Fruit fly (Drosophila melanogaster) whole organism, embryonic: ENCODE results near the gene CG10660.

Experiments
- Ada2b ChIP-seq: fragments of 200-800 bp; sonication (Bioruptor generic); IDR thresholded peaks from 2 replicates; pipeline ENCODE4 v1.3.6; 2022; ENCODE audit warnings: missing biosample characterization, missing genetic modification characterization
- Awh ChIP-seq: fragments of 200-800 bp; sonication (Bioruptor generic); IDR thresholded peaks from 2 replicates; pipeline ENCODE4, ENCODE4 v1.3.6; 2022; ENCODE audit warnings: missing biosample characterization, missing genetic modification characterization
- CG10147 ChIP-seq: fragments of 200-800 bp; sonication (Bioruptor generic); optimal IDR thresholded peaks from 2 replicates; lab custom pipeline; 2019; ENCODE audit warnings: missing biosample characterization, mild to moderate bottlenecking, missing genetic modification characterization, moderate library complexity
- CG10267 ChIP-seq: fragments of 200-800 bp; sonication (Bioruptor generic); optimal IDR thresholded peaks from 2 replicates; lab custom pipeline; 2018; ENCODE audit warnings: missing biosample characterization, mild to moderate bottlenecking, missing genetic modification characterization, moderate library complexity
- CG10543 ChIP-seq: fragments of 200-800 bp; sonication (Bioruptor generic); optimal IDR thresholded peaks from 3 replicates; lab custom pipeline; 2017; ENCODE audit warnings: missing biosample characterization, mild to moderate bottlenecking, missing genetic modification characterization, moderate library complexity
- CG11093 ChIP-seq: fragments of 200-800 bp; sonication (Bioruptor generic); IDR thresholded peaks from 3 replicates; pipeline ENCODE4 v1.3.6; 2022; ENCODE audit warnings: missing biosample characterization, missing genetic modification characterization
- CG12104 ChIP-seq: fragments of 200-800 bp; sonication (Bioruptor generic); optimal IDR thresholded peaks from 3 replicates; lab custom pipeline; 2016; ENCODE audit warnings: missing biosample characterization, missing genetic modification characterization
- CG12744 ChIP-seq: fragments of 200-800 bp; sonication (Bioruptor generic); optimal IDR thresholded peaks from 2 replicates; lab custom pipeline; 2016; ENCODE audit warnings: missing biosample characterization, missing genetic modification characterization
- CG14014 ChIP-seq: fragments of 200-800 bp; sonication (Bioruptor generic); IDR thresholded peaks from 2 replicates; pipeline ENCODE4 v1.3.6; 2022; ENCODE audit warnings: missing biosample characterization, missing genetic modification characterization
- CG14667 ChIP-seq: fragments of 200-800 bp; sonication (Bioruptor generic); IDR thresholded peaks from 2 replicates; pipeline ENCODE4 v1.3.6; 2022; ENCODE audit warnings: missing biosample characterization, missing genetic modification characterization
- CG14860 ChIP-seq: fragments of 200-800 bp; sonication (Bioruptor generic); IDR thresholded peaks from 3 replicates; pipeline ENCODE4 v1.3.6; 2022; ENCODE audit warnings: missing biosample characterization, missing genetic modification characterization; ENCODE audit not compliant: partially characterized antibody
- CG16863 ChIP-seq: fragments of 200-800 bp; sonication (Bioruptor generic); optimal IDR thresholded peaks from 3 replicates; lab custom pipeline; 2016; ENCODE audit warnings: missing biosample characterization, missing genetic modification characterization
- CG17612 ChIP-seq: fragments of 200-800 bp; sonication (Bioruptor generic); IDR thresholded peaks from 2 replicates; pipeline ENCODE4 v1.3.6; 2022; ENCODE audit warnings: missing biosample characterization, missing genetic modification characterization
- CG2712 ChIP-seq: fragments of 200-800 bp; optimal IDR thresholded peaks from 3 replicates; lab custom pipeline; 2019; ENCODE audit warnings: missing biosample characterization, mild to moderate bottlenecking, missing genetic modification characterization, moderate library complexity
- CG31224 ChIP-seq: fragments of 200-800 bp; sonication (Bioruptor generic); IDR thresholded peaks from 2 replicates; pipeline ENCODE4 v1.3.6; 2022; ENCODE audit warnings: missing biosample characterization, missing genetic modification characterization
- CG31365 ChIP-seq: fragments of 200-800 bp; sonication (Bioruptor generic); optimal IDR thresholded peaks from 2 replicates; lab custom pipeline; 2018; ENCODE audit warnings: missing biosample characterization, mild to moderate bottlenecking, missing genetic modification characterization
- CG34376 ChIP-seq: fragments of 200-800 bp; sonication (Bioruptor generic); optimal IDR thresholded peaks from 2 replicates; lab custom pipeline; 2018; ENCODE audit warnings: missing biosample characterization, mild to moderate bottlenecking, missing genetic modification characterization
- CG4617 ChIP-seq: fragments of 200-800 bp; sonication (Bioruptor generic); optimal IDR thresholded peaks from 3 replicates; lab custom pipeline; 2016; ENCODE audit warnings: missing biosample characterization, missing genetic modification characterization, borderline replicate concordance
- CG8290 ChIP-seq, 3 experiments: fragments of 200-800 bp; sonication (Bioruptor generic); optimal IDR thresholded peaks; 2 replicates each; lab custom pipeline; 2016 to 2019; ENCODE audit warnings: missing biosample characterization in 3 of 3, missing genetic modification characterization in 3 of 3, mild to moderate bottlenecking in 2 of 3, moderate library complexity in 1 of 3
- CG8359 ChIP-seq: fragments of 200-800 bp; sonication (Bioruptor generic); optimal IDR thresholded peaks from 2 replicates; lab custom pipeline; 2017; ENCODE audit warnings: missing biosample characterization, mild to moderate bottlenecking, missing genetic modification characterization, borderline replicate concordance
- CG8765 ChIP-seq: fragments of 200-800 bp; sonication (Bioruptor generic); IDR thresholded peaks from 2 replicates; pipeline ENCODE4 v1.3.6; 2022; ENCODE audit warnings: missing biosample characterization, missing genetic modification characterization
- Camta ChIP-seq: fragments of 200-800 bp; sonication (Bioruptor generic); optimal IDR thresholded peaks from 2 replicates; lab custom pipeline; 2016; ENCODE audit warnings: missing biosample characterization, missing genetic modification characterization
- D19A ChIP-seq: fragments of 200-800 bp; optimal IDR thresholded peaks from 3 replicates; lab custom pipeline; 2019; ENCODE audit warnings: missing biosample characterization, mild to moderate bottlenecking, missing genetic modification characterization, moderate library complexity
- E2f1 ChIP-seq: fragments of 200-800 bp; sonication (Bioruptor generic); IDR thresholded peaks from 2 replicates; pipeline ENCODE4 v1.3.6; 2022; ENCODE audit warnings: missing biosample characterization, missing genetic modification characterization
- Ets65A ChIP-seq: fragments of 200-800 bp; sonication (Bioruptor generic); peaks from one replicate; lab custom pipeline; 2016; ENCODE audit warnings: missing biosample characterization, missing genetic modification characterization
- Gug ChIP-seq: fragments of 200-800 bp; sonication (Bioruptor generic); IDR thresholded peaks from 4 replicates; pipeline ENCODE4 v1.3.6; 2022; ENCODE audit warnings: missing biosample characterization, missing genetic modification characterization
- HmgD ChIP-seq: fragments of 200-800 bp; sonication (Bioruptor generic); optimal IDR thresholded peaks from 3 replicates; lab custom pipeline; 2016; ENCODE audit warnings: missing biosample characterization, missing genetic modification characterization
- Hr39 ChIP-seq: fragments of >200 bp; optimal IDR thresholded peaks from 2 replicates; lab custom pipeline; 2017
- Lhr ChIP-seq: fragments of 200-800 bp; sonication (Bioruptor generic); optimal IDR thresholded peaks from 3 replicates; lab custom pipeline; 2017; ENCODE audit warnings: mild to moderate bottlenecking, missing biosample characterization, missing genetic modification reagents, missing genetic modification characterization
- MBD-R2 ChIP-seq: fragments of 200-800 bp; sonication (Bioruptor generic); IDR thresholded peaks from 2 replicates; pipeline ENCODE4 v1.3.6; 2022; ENCODE audit warnings: missing biosample characterization, missing genetic modification characterization
- NC2α ChIP-seq: fragments of 200-800 bp; sonication (Bioruptor generic); optimal IDR thresholded peaks from 2 replicates; lab custom pipeline; 2016; ENCODE audit warnings: missing biosample characterization, missing genetic modification characterization
- Nf-YC ChIP-seq: fragments of 200-800 bp; optimal IDR thresholded peaks from 3 replicates; lab custom pipeline; 2019; ENCODE audit warnings: missing biosample characterization, mild to moderate bottlenecking, missing genetic modification characterization, moderate library complexity
- amos ChIP-seq: fragments of 200-800 bp; sonication (Bioruptor generic); IDR thresholded peaks from 2 replicates; pipeline ENCODE4 v1.3.6; 2022; ENCODE audit warnings: missing biosample characterization, missing genetic modification characterization; ENCODE audit not compliant: partially characterized antibody
- aop ChIP-seq: fragments of 200-800 bp; sonication (Bioruptor generic); IDR thresholded peaks from 2 replicates; pipeline ENCODE4 v1.3.6; 2022; ENCODE audit warnings: missing biosample characterization, missing genetic modification characterization
- bcd ChIP-seq: fragments of 200-800 bp; sonication (Bioruptor generic); optimal IDR thresholded peaks from 2 replicates; lab custom pipeline; 2017; ENCODE audit warnings: missing biosample characterization, mild to moderate bottlenecking, missing genetic modification characterization
- da ChIP-seq: fragments of 200-800 bp; sonication (Bioruptor generic); optimal IDR thresholded peaks from 2 replicates; lab custom pipeline; 2016; ENCODE audit warnings: missing biosample characterization, missing genetic modification characterization
- dysf ChIP-seq: fragments of 200-800 bp; sonication (Bioruptor generic); IDR thresholded peaks from 3 replicates; pipeline ENCODE4 v1.3.6; 2022; ENCODE audit warnings: missing biosample characterization, missing genetic modification characterization
- en ChIP-seq: fragments of 200-800 bp; sonication (Bioruptor generic); optimal IDR thresholded peaks from 2 replicates; lab custom pipeline; 2016; ENCODE audit warnings: missing biosample characterization, missing genetic modification characterization
- eve ChIP-seq, 2 experiments: fragments of >200 bp; optimal IDR thresholded peaks; 2 replicates each; lab custom pipeline; 2017; ENCODE audit warnings: missing biosample characterization in 2 of 2, missing genetic modification characterization in 2 of 2
- fd64A ChIP-seq: fragments of 200-800 bp; sonication (Bioruptor generic); optimal IDR thresholded peaks from 3 replicates; lab custom pipeline; 2018; ENCODE audit warnings: missing biosample characterization, mild to moderate bottlenecking, missing genetic modification characterization
- kah ChIP-seq: fragments of 200-800 bp; sonication (Bioruptor generic); optimal IDR thresholded peaks from 2 replicates; lab custom pipeline; 2018; ENCODE audit warnings: missing biosample characterization, mild to moderate bottlenecking, missing genetic modification characterization
- nmo ChIP-seq: fragments of 200-800 bp; sonication (Bioruptor generic); optimal IDR thresholded peaks from 2 replicates; lab custom pipeline; 2018; ENCODE audit warnings: missing biosample characterization, mild to moderate bottlenecking, missing genetic modification characterization, moderate library complexity
- odd ChIP-seq: fragments of 200-800 bp; sonication (Bioruptor generic); optimal IDR thresholded peaks from 2 replicates; lab custom pipeline; 2017; ENCODE audit warnings: missing biosample characterization, mild to moderate bottlenecking, missing genetic modification characterization
- pnt ChIP-seq: fragments of 200-800 bp; sonication (Bioruptor generic); optimal IDR thresholded peaks from 3 replicates; lab custom pipeline; 2016; ENCODE audit warnings: missing biosample characterization, missing genetic modification characterization
- ro ChIP-seq: fragments of 200-800 bp; sonication (Bioruptor generic); IDR thresholded peaks from 2 replicates; pipeline ENCODE4 v1.3.6; 2022; ENCODE audit warnings: missing biosample characterization, missing genetic modification characterization
- so ChIP-seq: fragments of 200-800 bp; sonication (Bioruptor generic); IDR thresholded peaks from 3 replicates; pipeline ENCODE4 v1.3.6; 2022; ENCODE audit warnings: missing biosample characterization, missing genetic modification characterization
- sr ChIP-seq: fragments of 200-800 bp; sonication (Bioruptor generic); IDR thresholded peaks from 3 replicates; pipeline ENCODE4 v1.3.6; 2022; ENCODE audit warnings: missing biosample characterization, missing genetic modification characterization
- ssp ChIP-seq: fragments of 200-800 bp; sonication (Bioruptor generic); IDR thresholded peaks from 2 replicates; pipeline ENCODE4 v1.3.6; 2022; ENCODE audit warnings: missing biosample characterization, missing genetic modification characterization
- stc ChIP-seq: fragments of 200-800 bp; sonication (Bioruptor generic); IDR thresholded peaks from 2 replicates; pipeline ENCODE4 v1.3.6; 2022; ENCODE audit warnings: missing biosample characterization, missing genetic modification characterization
- wek ChIP-seq: fragments of 200-800 bp; sonication (Bioruptor generic); optimal IDR thresholded peaks from 3 replicates; lab custom pipeline; 2018; ENCODE audit warnings: missing biosample characterization, mild to moderate bottlenecking, missing genetic modification characterization, moderate library complexity
- wor ChIP-seq: fragments of 200-800 bp; sonication (Bioruptor generic); IDR thresholded peaks from 2 replicates; pipeline ENCODE4 v1.3.6; 2022; ENCODE audit warnings: missing biosample characterization, missing genetic modification characterization
- zen ChIP-seq: fragments of 200-800 bp; sonication (Bioruptor generic); optimal IDR thresholded peaks from 3 replicates; lab custom pipeline; 2018; ENCODE audit warnings: missing biosample characterization, mild to moderate bottlenecking, missing genetic modification characterization, moderate library complexity

CG10660 gene

dm6 chr3L:12495312-12495725 is 4.8 kb upstream of the CG10660 start (continued):
- no peak for TF ChIP-seq aop (GFP tag; lab: Robert Waterston, UW)
- TF ChIP-seq stc (GFP tag; lab: Robert Waterston, UW): no peak
- TF ChIP-seq wek (GFP tag; lab: Kevin White, UChicago): no peak
- TF ChIP-seq Gug (GFP tag; lab: Robert Waterston, UW): no peak
- TF ChIP-seq ssp (GFP tag; lab: Robert Waterston, UW): 0 out of 2 replicates have a peak, but pooled peaks have one; percentile 11
- no peak for TF ChIP-seq CG34376 (GFP tag; lab: Kevin White, UChicago)
- peak; percentile 7 for TF ChIP-seq CG12104 (GFP tag; lab: Kevin White, UChicago)
- no peak for TF ChIP-seq Hr39 (lab: Kevin White, UChicago)
- peak; percentile 36 for TF ChIP-seq Nf-YC (tag; lab: Kevin White, UChicago)
- no peak for TF ChIP-seq fd64A
- TF ChIP-seq amos (GFP tag; lab: Robert Waterston, UW): no peak
- no peak for TF ChIP-seq pnt (GFP tag; lab: Kevin White, UChicago)
- TF ChIP-seq CG8359: no peak
- TF ChIP-seq CG8765 (GFP tag; lab: Robert Waterston, UW): no peak
- no peak for TF ChIP-seq CG8290 (GFP tag; optimal IDR thresholded peaks at IDR 0.05; lab: Kevin White, UChicago)
- no peak for TF ChIP-seq CG8290 (tag; optimal IDR thresholded peaks at IDR 0.05; lab: Kevin White, UChicago)
- no peak for TF ChIP-seq Lhr (GFP tag; lab: Kevin White, UChicago)
- TF ChIP-seq ro (GFP tag; lab: Robert Waterston, UW): no peak
- no peak for TF ChIP-seq CG14014 (GFP tag; lab: Robert Waterston, UW)
- TF ChIP-seq kah (GFP tag; lab: Kevin White, UChicago): no peak
- peak; percentile 34 for TF ChIP-seq odd (GFP tag; lab: Kevin White, UChicago)
- TF ChIP-seq CG17612 (GFP tag; lab: Robert Waterston, UW): no peak
- no peak for TF ChIP-seq da (GFP tag; lab: Kevin White, UChicago)
- 0 out of 2 replicates have a peak, but pooled peaks have one; percentile 31 for TF ChIP-seq CG14667 (GFP tag; lab: Robert Waterston, UW)
- TF ChIP-seq Awh (GFP tag; lab: Robert Waterston, UW): no peak
- no peak for TF ChIP-seq wor
- peak; percentile 11 for TF ChIP-seq Ets65A (GFP tag; lab: Kevin White, UChicago)
- no peak for TF ChIP-seq NC2α (GFP tag; lab: Kevin White, UChicago)
- no peak for TF ChIP-seq CG31224 (GFP tag; lab: Robert Waterston, UW)
- peak; percentile 13 for TF ChIP-seq CG10147 (GFP tag; lab: Kevin White, UChicago)
- TF ChIP-seq CG10543 (GFP tag; lab: Kevin White, UChicago): peak; percentile 7
- TF ChIP-seq zen (tag; lab: Kevin White, UChicago): no peak
- no peak for TF ChIP-seq CG31365 (tag; lab: Kevin White, UChicago)
- no peak for TF ChIP-seq Camta (GFP tag; lab: Kevin White, UChicago)
- no peak; the same call in 2 of the 3 replicates for TF ChIP-seq so (GFP tag; lab: Robert Waterston, UW)
- TF ChIP-seq CG11093: no peak
- TF ChIP-seq E2f1 (GFP tag; lab: Robert Waterston, UW): no peak
- TF ChIP-seq D19A (tag; lab: Kevin White, UChicago): peak; percentile 43
- peak; percentile 59 for TF ChIP-seq CG2712 (tag; lab: Kevin White, UChicago)
- peak; percentile 53 for TF ChIP-seq nmo (GFP tag; lab: Kevin White, UChicago)
- peak; percentile 49; the same call in 1 of the 3 replicates for TF ChIP-seq dysf
- no peak for TF ChIP-seq Ada2b
- TF ChIP-seq bcd (GFP tag; lab: Kevin White, UChicago): peak; percentile 15
- no peak for TF ChIP-seq CG16863 (GFP tag; lab: Kevin White, UChicago)
- TF ChIP-seq HmgD (GFP tag; lab: Kevin White, UChicago): no peak
- TF ChIP-seq en (GFP tag; lab: Kevin White, UChicago): no peak
- no peak for TF ChIP-seq CG14860 (GFP tag; lab: Robert Waterston, UW)
- TF ChIP-seq sr (GFP tag; lab: Robert Waterston, UW): no peak
- peak; percentile 36 for TF ChIP-seq CG10267 (tag; lab: Kevin White, UChicago)
- no peak for TF ChIP-seq eve (GFP tag; optimal IDR thresholded peaks at IDR 0.05; lab: Kevin White, UChicago)
- no peak for TF ChIP-seq MBD-R2 (GFP tag; lab: Robert Waterston, UW)
- TF ChIP-seq CG12744: no peak
- TF ChIP-seq CG4617: no peak
